Worm (Caenorhabditis elegans) whole organism, L4 larva: ENCODE measurements around the gene sra-38.

ENCODE experiments used
- F37D6.2 ChIP-seq: sonication (generic microtip); optimal IDR thresholded peaks from 2 replicates; lab custom pipeline; 2016; ENCODE audit warnings: mild to moderate bottlenecking, missing genetic modification characterization, missing compliant biosample characterization
- F44E2.7 ChIP-seq: fragments of 200-800 bp; sonication (Bioruptor generic); IDR thresholded peaks from 2 replicates; pipeline ENCODE4 v2.1.2; 2022; ENCODE audit warnings: missing genetic modification characterization, missing compliant biosample characterization
- F49E8.2 ChIP-seq: sonication (generic microtip); optimal IDR thresholded peaks from 2 replicates; lab custom pipeline; 2016; ENCODE audit warnings: missing compliant biosample characterization, mild to moderate bottlenecking, missing genetic modification characterization, borderline replicate concordance
- Y105C5A.15 ChIP-seq: fragments of 200-800 bp; sonication (Bioruptor generic); IDR thresholded peaks from 2 replicates; pipeline ENCODE4 v1.3.6; 2022; ENCODE audit warnings: missing genetic modification characterization, missing compliant biosample characterization
- attf-4 ChIP-seq: sonication (generic microtip); optimal IDR thresholded peaks from 3 replicates; lab custom pipeline; 2017; ENCODE audit warnings: missing biosample characterization, missing genetic modification characterization
- ceh-32 ChIP-seq: sonication (generic microtip); optimal IDR thresholded peaks from 2 replicates; lab custom pipeline; 2016; ENCODE audit warnings: mild to moderate bottlenecking, missing genetic modification characterization, missing compliant biosample characterization; ENCODE audit not compliant: poor library complexity
- ceh-44 ChIP-seq: fragments of 200-800 bp; sonication (Bioruptor generic); IDR thresholded peaks from 2 replicates; pipeline ENCODE4 v1.3.6; 2022; ENCODE audit warnings: missing genetic modification reagents, missing genetic modification characterization, missing compliant biosample characterization
- cey-2 ChIP-seq: sonication (generic microtip); optimal IDR thresholded peaks from 3 replicates; lab custom pipeline; 2017; ENCODE audit warnings: missing genetic modification characterization, mild to moderate bottlenecking, missing compliant biosample characterization, antibody characterized with exemption, borderline replicate concordance; ENCODE audit not compliant: insufficient read depth
- ctbp-1 ChIP-seq: fragments of 200-800 bp; sonication (Bioruptor generic); IDR thresholded peaks from 2 replicates; pipeline ENCODE4 v1.3.6; 2022; ENCODE audit warnings: missing genetic modification reagents, missing genetic modification characterization, missing compliant biosample characterization
- daf-8 ChIP-seq: fragments of 200-800 bp; sonication (Bioruptor generic); IDR thresholded peaks from 2 replicates; pipeline ENCODE4 v1.3.6; 2022; ENCODE audit warnings: missing genetic modification characterization, missing compliant biosample characterization
- dmd-6 ChIP-seq: fragments of 200-800 bp; sonication (Bioruptor generic); IDR thresholded peaks from 2 replicates; pipeline ENCODE4 v1.3.6; 2022; ENCODE audit warnings: missing genetic modification reagents, missing genetic modification characterization, missing compliant biosample characterization
- dpl-1 ChIP-seq: fragments of 150-350 bp; optimal IDR thresholded peaks from 2 replicates; lab custom pipeline; 2014; ENCODE audit warnings: missing biosample characterization, missing genetic modification reagents, missing genetic modification characterization
- dve-1 ChIP-seq: sonication (generic microtip); optimal IDR thresholded peaks from 2 replicates; lab custom pipeline; 2017; ENCODE audit warnings: antibody characterized with exemption, mild to moderate bottlenecking, missing genetic modification characterization, missing compliant biosample characterization; ENCODE audit not compliant: insufficient read depth
- hlh-11 ChIP-seq: fragments of 200-800 bp; sonication (Bioruptor generic); optimal IDR thresholded peaks from 2 replicates; lab custom pipeline; 2018; ENCODE audit warnings: mild to moderate bottlenecking, missing genetic modification characterization, missing compliant biosample characterization
- lin-13 ChIP-seq: fragments of 150-350 bp; optimal IDR thresholded peaks from 2 replicates; lab custom pipeline; 2014; ENCODE audit warnings: missing biosample characterization, missing genetic modification reagents, missing genetic modification characterization
- lin-29 ChIP-seq: fragments of 200-800 bp; sonication (Bioruptor generic); IDR thresholded peaks from 2 replicates; pipeline ENCODE4 v1.3.6; 2022; ENCODE audit warnings: missing genetic modification reagents, missing genetic modification characterization, missing compliant biosample characterization
- lin-38 ChIP-seq: fragments of 200-800 bp; sonication (Bioruptor generic); IDR thresholded peaks from 2 replicates; pipeline ENCODE4 v1.3.6; 2022; ENCODE audit warnings: missing genetic modification reagents, missing genetic modification characterization, missing compliant biosample characterization
- lsy-2 ChIP-seq, 2 experiments: fragments of 150-350 bp in 1 of 2; sonication (generic microtip) in 1 of 2; optimal IDR thresholded peaks; 2 replicates each; lab custom pipeline; 2014 to 2017; ENCODE audit warnings: missing biosample characterization in 2 of 2, missing genetic modification characterization in 2 of 2
- mdt-29 ChIP-seq: fragments of 200-800 bp; sonication (Bioruptor generic); IDR thresholded peaks from 2 replicates; pipeline ENCODE4 v1.3.6; 2022; ENCODE audit warnings: missing genetic modification reagents, missing genetic modification characterization, missing compliant biosample characterization
- mes-2 ChIP-seq: sonication (generic microtip); optimal IDR thresholded peaks from 2 replicates; lab custom pipeline; 2016; ENCODE audit warnings: missing genotype, mild to moderate bottlenecking, missing genetic modification characterization, missing compliant biosample characterization; ENCODE audit not compliant: poor library complexity, severe bottlenecking
- mxl-2 ChIP-seq: fragments of 200-800 bp; sonication (Bioruptor generic); conservative IDR thresholded peaks from 2 replicates; pipeline ENCODE4 v1.3.6; 2022; ENCODE audit warnings: missing genetic modification reagents, missing genetic modification characterization, missing compliant biosample characterization
- mxl-3 ChIP-seq: fragments of 200-800 bp; sonication (Bioruptor generic); optimal IDR thresholded peaks from 2 replicates; lab custom pipeline; 2018; ENCODE audit warnings: mild to moderate bottlenecking, missing genetic modification characterization, missing compliant biosample characterization
- nhr-102 ChIP-seq: sonication (generic microtip); optimal IDR thresholded peaks from 2 replicates; lab custom pipeline; 2016; ENCODE audit warnings: mild to moderate bottlenecking, missing genetic modification characterization, moderate library complexity, missing compliant biosample characterization
- nhr-111 ChIP-seq: fragments of 200-800 bp; sonication (Bioruptor generic); optimal IDR thresholded peaks from 2 replicates; lab custom pipeline; 2018; ENCODE audit warnings: mild to moderate bottlenecking, missing genetic modification characterization, missing compliant biosample characterization
- nhr-237 ChIP-seq: sonication (generic microtip); optimal IDR thresholded peaks from 2 replicates; lab custom pipeline; 2017; ENCODE audit warnings: missing biosample characterization, missing genetic modification characterization
- nhr-25 ChIP-seq: sonication (generic microtip); optimal IDR thresholded peaks from 2 replicates; lab custom pipeline; 2017; ENCODE audit warnings: missing genetic modification characterization, mild to moderate bottlenecking, missing compliant biosample characterization, antibody characterized with exemption, moderate library complexity, borderline replicate concordance; ENCODE audit not compliant: insufficient read depth
- nhr-28 ChIP-seq: fragments of 150-350 bp; optimal IDR thresholded peaks from 2 replicates; lab custom pipeline; 2014; ENCODE audit warnings: missing biosample characterization, missing genetic modification characterization
- nhr-41 ChIP-seq: fragments of 200-800 bp; sonication (Bioruptor generic); IDR thresholded peaks from 2 replicates; pipeline ENCODE4 v1.3.6; 2022; ENCODE audit warnings: missing genetic modification reagents, missing genetic modification characterization, missing compliant biosample characterization
- nhr-42 ChIP-seq: fragments of 200-800 bp; sonication (Bioruptor generic); IDR thresholded peaks from 2 replicates; pipeline ENCODE4 v1.3.6; 2022; ENCODE audit warnings: missing genetic modification characterization, missing compliant biosample characterization
- pqm-1 ChIP-seq: sonication (generic microtip); optimal IDR thresholded peaks from 2 replicates; lab custom pipeline; 2017; ENCODE audit warnings: missing biosample characterization, missing genetic modification characterization
- skn-1 ChIP-seq: fragments of 150-350 bp; optimal IDR thresholded peaks from 2 replicates; lab custom pipeline; 2014; ENCODE audit warnings: missing biosample characterization, missing genetic modification characterization
- snpc-4 ChIP-seq: fragments of 150-350 bp; optimal IDR thresholded peaks from 2 replicates; lab custom pipeline; 2014; ENCODE audit warnings: missing biosample characterization, missing genetic modification characterization
- unc-39 ChIP-seq: sonication (generic microtip); optimal IDR thresholded peaks from 2 replicates; lab custom pipeline; 2017; ENCODE audit warnings: missing biosample characterization, missing genetic modification characterization
- unc-62 ChIP-seq, 3 experiments: fragments of 150-350 bp in 1 of 3; sonication (generic microtip); optimal IDR thresholded peaks in 2 of 3; peaks in 1 of 3; 1 replicate in 1 of 3; 2 replicates in 2 of 3; lab custom pipeline; 2014 to 2017; ENCODE audit warnings: missing biosample characterization in 3 of 3, missing genetic modification characterization in 3 of 3, missing genetic modification reagents in 3 of 3, missing genotype in 1 of 3
- zfp-3 ChIP-seq: fragments of 200-800 bp; sonication (Bioruptor generic); conservative IDR thresholded peaks from 2 replicates; pipeline ENCODE4 v1.3.6; 2022; ENCODE audit warnings: missing genetic modification reagents, missing genetic modification characterization, missing compliant biosample characterization
- ztf-7 ChIP-seq: fragments of 150-350 bp; optimal IDR thresholded peaks from 2 replicates; lab custom pipeline; 2014; ENCODE audit warnings: missing biosample characterization, missing genetic modification characterization

The sra-38 gene

DNA sequence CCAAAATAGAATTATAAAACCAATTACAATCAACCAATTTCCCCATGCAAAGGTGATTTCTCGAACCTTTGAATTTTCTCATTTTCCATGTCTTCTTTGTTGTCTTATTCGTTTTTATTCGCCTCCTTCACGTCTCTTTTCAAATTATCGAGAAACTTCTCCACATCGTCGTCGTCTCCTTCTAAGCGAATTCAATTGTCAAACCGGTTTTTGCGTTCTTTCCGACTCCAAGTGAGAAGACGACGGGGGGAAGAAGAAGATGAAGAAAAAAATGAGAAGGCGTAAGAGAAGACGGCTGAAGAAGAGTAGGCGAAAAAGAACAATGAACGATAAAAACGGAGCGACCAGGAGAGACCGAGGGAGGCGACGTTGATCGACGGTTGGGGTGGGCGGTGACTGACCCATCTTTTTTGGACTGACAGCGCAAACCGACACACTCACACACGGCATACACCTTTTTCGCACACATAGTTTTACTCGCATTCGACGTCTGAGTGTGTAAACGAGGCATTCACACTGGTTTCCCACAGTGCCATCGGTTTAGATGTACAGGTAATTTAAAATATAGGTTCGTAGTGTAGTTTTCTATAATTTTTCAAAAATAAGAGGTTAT lies 20.5 kb upstream of the sra-38 start (continued):
- no peak for TF ChIP-seq nhr-111 (GFP tag; lab: Kevin White, UChicago)
- TF ChIP-seq attf-4 (tag; lab: Kevin White, UChicago) = no peak
- TF ChIP-seq snpc-4 = no peak
- TF ChIP-seq lin-38 (GFP tag; lab: Robert Waterston, UW) = no peak
- no peak for TF ChIP-seq lin-13 (GFP tag; lab: Kevin White, UChicago)
- TF ChIP-seq ztf-7 = no peak
- peak; percentile 68 for TF ChIP-seq nhr-28 (tag; lab: Kevin White, UChicago)
- TF ChIP-seq dve-1 (tag; lab: Kevin White, UChicago) = peak; percentile 37
- 0 out of 2 replicates have a peak, but pooled peaks have one; percentile 37 for TF ChIP-seq lin-29 (GFP tag; lab: Robert Waterston, UW)
- TF ChIP-seq nhr-102 (tag; lab: Kevin White, UChicago) = peak; percentile 5
- TF ChIP-seq F49E8.2 (tag; lab: Kevin White, UChicago) = no peak
- TF ChIP-seq unc-39 (tag; lab: Kevin White, UChicago) = no peak
- TF ChIP-seq pqm-1 (tag; lab: Kevin White, UChicago) = no peak
- TF ChIP-seq nhr-42 = no peak
- 0 out of 2 replicates have a peak, but pooled peaks have one; percentile 21 for TF ChIP-seq zfp-3 (GFP tag; lab: Robert Waterston, UW)
- no peak for TF ChIP-seq nhr-237

ce11 chrX:13918143-13918542 lies 18.2 kb upstream of the sra-38 start:
- TF ChIP-seq unc-62 (GFP tag; optimal IDR thresholded peaks at IDR 0.05 in 1 of 2; lab: Kevin White, UChicago) = peak in 1 of 2 experiments; percentile 1
- TF ChIP-seq unc-62 (tag; optimal IDR thresholded peaks at IDR 0.05; lab: Kevin White, UChicago) = no peak
- TF ChIP-seq ceh-44 (GFP tag; lab: Robert Waterston, UW) = no peak
- peak; percentile 31 for TF ChIP-seq dve-1 (tag; lab: Kevin White, UChicago)
- TF ChIP-seq dmd-6 (GFP tag; lab: Robert Waterston, UW) = 0 out of 2 replicates have a peak, but pooled peaks have one; percentile 27
- no peak for TF ChIP-seq ceh-32 (tag; lab: Kevin White, UChicago)
- no peak for TF ChIP-seq Y105C5A.15 (GFP tag; lab: Robert Waterston, UW)
- peak; percentile 43 for TF ChIP-seq mes-2 (tag; lab: Kevin White, UChicago)
- TF ChIP-seq nhr-41 (GFP tag; lab: Robert Waterston, UW) = no peak
- TF ChIP-seq mdt-29 (GFP tag; lab: Robert Waterston, UW) = no peak
- TF ChIP-seq hlh-11 (tag; lab: Kevin White, UChicago) = no peak
- TF ChIP-seq dpl-1 (GFP tag; lab: Kevin White, UChicago) = peak; percentile 76
- no peak for TF ChIP-seq cey-2 (tag; lab: Kevin White, UChicago)
- no peak for TF ChIP-seq daf-8
- TF ChIP-seq F37D6.2 = no peak
- no peak for TF ChIP-seq unc-39 (tag; lab: Kevin White, UChicago)
- TF ChIP-seq mxl-2 (GFP tag; lab: Robert Waterston, UW) = no peak
- no peak for TF ChIP-seq F44E2.7 (GFP tag; lab: Robert Waterston, UW)
- no peak for TF ChIP-seq skn-1 (tag; lab: Kevin White, UChicago)
- TF ChIP-seq nhr-25 (tag; lab: Kevin White, UChicago) = no peak
- no peak for TF ChIP-seq ctbp-1
- no peak for TF ChIP-seq mxl-3 (GFP tag; lab: Kevin White, UChicago)
- TF ChIP-seq lsy-2 (tag; optimal IDR thresholded peaks at IDR 0.05; lab: Kevin White, UChicago) = peak in 1 of 2 experiments; percentile 23
